Fruit fly (Drosophila melanogaster): ENCODE results near the gene Nup133.

DNA sequence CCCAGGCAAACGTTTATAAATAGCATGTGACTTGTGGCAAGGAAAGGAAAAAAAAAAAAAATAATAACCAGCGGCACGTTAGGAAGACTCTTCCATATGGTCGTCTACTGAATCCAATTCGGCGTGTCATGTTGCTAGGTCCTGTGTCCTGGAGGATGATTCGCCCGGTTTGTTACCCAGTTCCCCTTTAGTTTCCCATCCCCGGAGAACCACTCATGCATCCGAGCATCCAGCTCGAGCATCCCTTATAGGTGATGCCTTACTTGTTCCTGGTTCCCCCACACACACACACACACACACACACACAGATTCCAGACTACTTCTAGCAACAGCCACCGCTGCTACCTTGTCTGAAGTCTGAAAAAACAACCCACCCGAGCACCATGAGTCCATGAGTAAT is 27.5 kb downstream of the Nup133 start:
- TF ChIP-seq Smox (GFP tag; optimal IDR thresholded peaks at IDR 0.05) (no peak), CG6276 (GFP tag; optimal IDR thresholded peaks at IDR 0.05) (no peak), CG6854 (GFP tag; optimal IDR thresholded peaks at IDR 0.05) (no peak), Hr39 (GFP tag; optimal IDR thresholded peaks at IDR 0.05) (no peak), CG8119 (GFP tag; IDR thresholded peaks at IDR 0.05) (no peak), spab (GFP tag; optimal IDR thresholded peaks at IDR 0.05) (no peak), CG6163 (GFP tag; IDR thresholded peaks at IDR 0.05) (no peak), CG16779 (tag; optimal IDR thresholded peaks at IDR 0.05) (no peak)

Data from whole organism, prepupa.